Fruit fly (Drosophila melanogaster) whole organism, embryonic: ENCODE results near the gene CG43796.
A peak's percentile ranks its signal among the peaks of the same experiment; 100 is the strongest.

Experiments used
- CG10267 ChIP-seq: fragments of 200-800 bp; sonication (Bioruptor generic); optimal IDR thresholded peaks from 2 replicates; lab custom pipeline; 2018; ENCODE audit warnings: missing biosample characterization, mild to moderate bottlenecking, missing genetic modification characterization, moderate library complexity
- CG10654 ChIP-seq: fragments of 200-800 bp; sonication (Bioruptor generic); optimal IDR thresholded peaks from 2 replicates; lab custom pipeline; 2016; ENCODE audit warnings: missing biosample characterization, missing genetic modification characterization
- CG12942 ChIP-seq: fragments of 200-800 bp; sonication (Bioruptor generic); optimal IDR thresholded peaks from 3 replicates; lab custom pipeline; 2016; ENCODE audit warnings: missing biosample characterization, missing genetic modification characterization
- CG13624 ChIP-seq: fragments of 200-800 bp; sonication (Bioruptor generic); optimal IDR thresholded peaks from 2 replicates; lab custom pipeline; 2016; ENCODE audit warnings: missing biosample characterization, missing genetic modification characterization
- CG14860 ChIP-seq: fragments of 200-800 bp; sonication (Bioruptor generic); IDR thresholded peaks from 3 replicates; pipeline ENCODE4 v1.3.6; 2022; ENCODE audit warnings: missing biosample characterization, missing genetic modification characterization; ENCODE audit not compliant: partially characterized antibody
- CG1647 ChIP-seq: fragments of 200-800 bp; sonication (Bioruptor generic); optimal IDR thresholded peaks from 3 replicates; lab custom pipeline; 2016; ENCODE audit warnings: missing biosample characterization, missing genetic modification characterization
- CG17359 ChIP-seq: fragments of 200-800 bp; sonication (Bioruptor generic); optimal IDR thresholded peaks from 3 replicates; lab custom pipeline; 2018; ENCODE audit warnings: missing biosample characterization, mild to moderate bottlenecking, missing genetic modification characterization, moderate library complexity
- CG17802 ChIP-seq: fragments of 200-800 bp; sonication (Bioruptor generic); optimal IDR thresholded peaks from 2 replicates; lab custom pipeline; 2018; ENCODE audit warnings: missing biosample characterization, mild to moderate bottlenecking, missing genetic modification characterization, moderate library complexity
- CG17829 ChIP-seq: fragments of 200-800 bp; optimal IDR thresholded peaks from 2 replicates; lab custom pipeline; 2019; ENCODE audit warnings: missing biosample characterization, mild to moderate bottlenecking, missing genetic modification characterization, moderate library complexity
- CG2678 ChIP-seq: fragments of 200-800 bp; sonication (Bioruptor generic); optimal IDR thresholded peaks from 3 replicates; lab custom pipeline; 2019; ENCODE audit warnings: missing biosample characterization, mild to moderate bottlenecking, missing genetic modification characterization, moderate library complexity
- CG30431 ChIP-seq: fragments of 200-800 bp; sonication (Bioruptor generic); optimal IDR thresholded peaks from 2 replicates; lab custom pipeline; 2017; ENCODE audit warnings: missing biosample characterization, missing genetic modification characterization
- CG34224 ChIP-seq: fragments of 200-800 bp; sonication (Bioruptor generic); IDR thresholded peaks from 3 replicates; pipeline ENCODE4 v1.3.6; 2022; ENCODE audit warnings: missing biosample characterization, missing genetic modification characterization; ENCODE audit not compliant: partially characterized antibody
- CG4617 ChIP-seq: fragments of 200-800 bp; sonication (Bioruptor generic); optimal IDR thresholded peaks from 3 replicates; lab custom pipeline; 2016; ENCODE audit warnings: missing biosample characterization, missing genetic modification characterization, borderline replicate concordance
- CG6254 ChIP-seq: fragments of 200-800 bp; sonication (Bioruptor generic); optimal IDR thresholded peaks from 3 replicates; lab custom pipeline; 2017; ENCODE audit warnings: mild to moderate bottlenecking, missing biosample characterization, missing genetic modification reagents, missing genetic modification characterization
- CG7556 ChIP-seq: fragments of 200-800 bp; sonication (Bioruptor generic); optimal IDR thresholded peaks from 2 replicates; lab custom pipeline; 2017; ENCODE audit warnings: missing biosample characterization, mild to moderate bottlenecking, missing genetic modification characterization
- CG7839 ChIP-seq: fragments of 200-800 bp; sonication (Bioruptor generic); optimal IDR thresholded peaks from 3 replicates; lab custom pipeline; 2018; ENCODE audit warnings: missing biosample characterization, mild to moderate bottlenecking, missing genetic modification characterization, moderate library complexity
- CG8388 ChIP-seq: fragments of 200-800 bp; sonication (Bioruptor generic); optimal IDR thresholded peaks from 2 replicates; lab custom pipeline; 2019; ENCODE audit warnings: missing biosample characterization, mild to moderate bottlenecking, missing genetic modification characterization, moderate library complexity
- CG9437 ChIP-seq: fragments of 200-800 bp; sonication (Bioruptor generic); optimal IDR thresholded peaks from 2 replicates; lab custom pipeline; 2018; ENCODE audit warnings: missing biosample characterization, mild to moderate bottlenecking, missing genetic modification characterization
- CG9932 ChIP-seq: fragments of 200-800 bp; sonication (Bioruptor generic); IDR thresholded peaks from 2 replicates; pipeline ENCODE4 v1.3.6; 2022; ENCODE audit warnings: missing biosample characterization, missing genetic modification characterization
- Camta ChIP-seq: fragments of 200-800 bp; sonication (Bioruptor generic); optimal IDR thresholded peaks from 2 replicates; lab custom pipeline; 2016; ENCODE audit warnings: missing biosample characterization, missing genetic modification characterization
- Doc3 ChIP-seq: fragments of 200-800 bp; sonication (Bioruptor generic); IDR thresholded peaks from 3 replicates; pipeline ENCODE4 v1.3.6; 2022; ENCODE audit warnings: missing biosample characterization, missing genetic modification characterization; ENCODE audit not compliant: partially characterized antibody
- Dp ChIP-seq: fragments of 200-800 bp; sonication (Bioruptor generic); optimal IDR thresholded peaks from 2 replicates; lab custom pipeline; 2018; ENCODE audit warnings: missing biosample characterization, mild to moderate bottlenecking, missing genetic modification characterization, moderate library complexity
- Gsc ChIP-seq: fragments of 200-800 bp; sonication (Bioruptor generic); IDR thresholded peaks from 2 replicates; pipeline ENCODE4 v1.3.6; 2022; ENCODE audit warnings: missing biosample characterization, missing genetic modification characterization
- Gug ChIP-seq: fragments of 200-800 bp; sonication (Bioruptor generic); IDR thresholded peaks from 4 replicates; pipeline ENCODE4 v1.3.6; 2022; ENCODE audit warnings: missing biosample characterization, missing genetic modification characterization
- Hand ChIP-seq: fragments of 200-800 bp; sonication (Bioruptor generic); optimal IDR thresholded peaks from 2 replicates; lab custom pipeline; 2017; ENCODE audit warnings: mild to moderate bottlenecking, missing biosample characterization, missing genetic modification reagents, missing genetic modification characterization
- HmgD ChIP-seq: fragments of 200-800 bp; sonication (Bioruptor generic); optimal IDR thresholded peaks from 3 replicates; lab custom pipeline; 2016; ENCODE audit warnings: missing biosample characterization, missing genetic modification characterization
- HmgZ ChIP-seq: fragments of 200-800 bp; sonication (Bioruptor generic); optimal IDR thresholded peaks from 2 replicates; lab custom pipeline; 2018; ENCODE audit warnings: missing biosample characterization, mild to moderate bottlenecking, missing genetic modification characterization
- Hr3 ChIP-seq: fragments of 200-800 bp; sonication (Bioruptor generic); optimal IDR thresholded peaks from 3 replicates; lab custom pipeline; 2016; ENCODE audit warnings: missing biosample characterization, missing genetic modification characterization
- Mad ChIP-seq: fragments of 200-800 bp; sonication (Bioruptor generic); optimal IDR thresholded peaks from 2 replicates; lab custom pipeline; 2016; ENCODE audit warnings: missing biosample characterization, missing genetic modification characterization
- Med ChIP-seq: fragments of 200-800 bp; sonication (Bioruptor generic); peaks from one replicate; lab custom pipeline; 2016; ENCODE audit warnings: missing biosample characterization, missing genetic modification characterization, mild to moderate bottlenecking, inconsistent platforms, moderate library complexity
- Spps ChIP-seq: fragments of 200-800 bp; sonication (Bioruptor generic); optimal IDR thresholded peaks from 2 replicates; lab custom pipeline; 2018; ENCODE audit warnings: missing biosample characterization, mild to moderate bottlenecking, missing genetic modification characterization
- Tbp ChIP-seq: fragments of >200 bp; optimal IDR thresholded peaks from 2 replicates; lab custom pipeline; 2018; ENCODE audit warnings: missing biosample characterization, missing genetic modification characterization
- ac ChIP-seq: fragments of 200-800 bp; sonication (Bioruptor generic); optimal IDR thresholded peaks from 3 replicates; lab custom pipeline; 2017; ENCODE audit warnings: missing biosample characterization, mild to moderate bottlenecking, missing genetic modification characterization
- ap ChIP-seq: fragments of 200-800 bp; sonication (Bioruptor generic); IDR thresholded peaks from 2 replicates; pipeline ENCODE4 v1.3.6; 2022; ENCODE audit warnings: missing biosample characterization, missing genetic modification characterization
- bigmax ChIP-seq: fragments of 200-800 bp; sonication (Bioruptor generic); optimal IDR thresholded peaks from 2 replicates; lab custom pipeline; 2018; ENCODE audit warnings: missing biosample characterization, mild to moderate bottlenecking, missing genetic modification characterization
- eyg ChIP-seq: fragments of 200-800 bp; sonication (Bioruptor generic); optimal IDR thresholded peaks from 3 replicates; lab custom pipeline; 2016; ENCODE audit warnings: missing biosample characterization, missing genetic modification characterization
- fd3F ChIP-seq: fragments of 200-800 bp; sonication (Bioruptor generic); optimal IDR thresholded peaks from 2 replicates; lab custom pipeline; 2018; ENCODE audit warnings: missing biosample characterization, mild to moderate bottlenecking, missing genetic modification characterization, moderate library complexity
- kah ChIP-seq: fragments of 200-800 bp; sonication (Bioruptor generic); optimal IDR thresholded peaks from 2 replicates; lab custom pipeline; 2018; ENCODE audit warnings: missing biosample characterization, mild to moderate bottlenecking, missing genetic modification characterization
- knrl ChIP-seq: fragments of 200-800 bp; sonication (Bioruptor generic); IDR thresholded peaks from 3 replicates; pipeline ENCODE4 v1.3.6; 2022; ENCODE audit warnings: missing biosample characterization, missing genetic modification characterization; ENCODE audit not compliant: partially characterized antibody
- lab ChIP-seq: fragments of 200-800 bp; sonication (Bioruptor generic); optimal IDR thresholded peaks from 3 replicates; lab custom pipeline; 2017; ENCODE audit warnings: missing biosample characterization, missing genetic modification characterization, mild to moderate bottlenecking, moderate library complexity, missing genetic modification reagents
- luna ChIP-seq: fragments of 200-800 bp; sonication (Bioruptor generic); optimal IDR thresholded peaks from 2 replicates; lab custom pipeline; 2016; ENCODE audit warnings: missing biosample characterization, missing genetic modification characterization
- mirr ChIP-seq: fragments of 200-800 bp; sonication (Bioruptor generic); optimal IDR thresholded peaks from 3 replicates; lab custom pipeline; 2018; ENCODE audit warnings: missing biosample characterization, mild to moderate bottlenecking, missing genetic modification characterization
- p53 ChIP-seq: fragments of 200-800 bp; sonication (Bioruptor generic); optimal IDR thresholded peaks from 2 replicates; lab custom pipeline; 2016; ENCODE audit warnings: missing biosample characterization, missing genetic modification characterization
- pan ChIP-seq, 4 experiments: fragments of >200 bp in 3 of 4; fragments of 200-800 bp in 1 of 4; sonication (Bioruptor generic) in 1 of 4; optimal IDR thresholded peaks in 3 of 4; IDR thresholded peaks in 1 of 4; 2 replicates each; pipeline versions ENCODE4 v1.3.6 to Lab custom; 2017 to 2022; ENCODE audit warnings: missing biosample characterization in 2 of 4, missing genetic modification characterization in 2 of 4, mixed read lengths in 1 of 4
- pb ChIP-seq: fragments of 200-800 bp; sonication (Bioruptor generic); optimal IDR thresholded peaks from 3 replicates; lab custom pipeline; 2016; ENCODE audit warnings: missing biosample characterization, missing genetic modification characterization
- ro ChIP-seq: fragments of 200-800 bp; sonication (Bioruptor generic); IDR thresholded peaks from 2 replicates; pipeline ENCODE4 v1.3.6; 2022; ENCODE audit warnings: missing biosample characterization, missing genetic modification characterization
- row ChIP-seq: fragments of 200-800 bp; sonication (Bioruptor generic); IDR thresholded peaks from 3 replicates; pipeline ENCODE4 v1.3.6; 2022; ENCODE audit warnings: missing biosample characterization, missing genetic modification characterization
- stwl ChIP-seq: fragments of 200-800 bp; sonication (Bioruptor generic); optimal IDR thresholded peaks from 3 replicates; lab custom pipeline; 2018; ENCODE audit warnings: missing biosample characterization, mild to moderate bottlenecking, missing genetic modification characterization, moderate library complexity
- tx ChIP-seq: fragments of 200-800 bp; sonication (Bioruptor generic); optimal IDR thresholded peaks from 2 replicates; lab custom pipeline; 2016; ENCODE audit warnings: missing biosample characterization, missing genetic modification characterization

CG43796 gene

DNA sequence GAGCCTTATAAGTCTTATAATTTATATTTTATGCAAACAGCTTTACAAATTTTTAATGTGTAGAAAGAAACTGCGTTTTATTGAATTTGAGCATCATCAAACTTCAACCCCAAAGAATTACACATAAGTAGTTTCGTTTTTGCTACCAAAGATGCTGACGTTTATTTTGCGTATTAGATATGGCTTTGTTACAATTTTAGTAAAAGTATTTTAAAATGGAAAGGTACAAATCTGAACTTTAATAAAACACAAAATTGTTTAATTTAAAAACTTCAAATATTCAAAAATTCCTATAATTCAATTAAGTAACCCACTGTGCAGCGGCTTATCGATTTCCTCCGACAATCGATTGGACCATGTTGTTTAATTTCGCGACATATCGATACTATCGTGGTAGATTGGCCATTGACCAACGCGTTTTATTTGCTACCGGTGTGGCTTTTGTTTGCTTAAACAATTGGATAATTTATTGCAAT is 18.0 kb upstream of the CG43796 start, which contains the start of gene prg (continued):
- TF ChIP-seq CG17829, result peak; percentile 55
- TF ChIP-seq kah (GFP tag; lab: Kevin White, UChicago), result no peak
- TF ChIP-seq CG7839 (tag; lab: Kevin White, UChicago), result peak; percentile 79
- TF ChIP-seq ap (GFP tag; lab: Robert Waterston, UW), result peak; percentile 49; the same call in 1 of the 2 replicates
- TF ChIP-seq CG1647, result peak; percentile 31
- TF ChIP-seq CG30431 (GFP tag; lab: Kevin White, UChicago), result no peak
- TF ChIP-seq CG10267 (tag; lab: Kevin White, UChicago), result peak; percentile 71
- TF ChIP-seq CG34224 (GFP tag; lab: Robert Waterston, UW), result peak; percentile 99
- TF ChIP-seq Dp, result peak; percentile 59
- peak; percentile 79 for TF ChIP-seq lab (GFP tag; lab: Kevin White, UChicago)
- no peak for TF ChIP-seq CG6254 (GFP tag; lab: Kevin White, UChicago)
- TF ChIP-seq mirr (GFP tag; lab: Kevin White, UChicago), result peak; percentile 3
- TF ChIP-seq CG9437, result peak; percentile 36
- peak; percentile 49 for TF ChIP-seq luna (GFP tag; lab: Kevin White, UChicago)
- peak; percentile 36 for TF ChIP-seq CG10654
- TF ChIP-seq CG14860 (GFP tag; lab: Robert Waterston, UW), result peak; percentile 94
- no peak for TF ChIP-seq Spps (tag; lab: Kevin White, UChicago)
- TF ChIP-seq Mad (GFP tag; lab: Kevin White, UChicago), result peak; percentile 40
- TF ChIP-seq CG4617, result peak; percentile 57
- peak; percentile 76 for TF ChIP-seq stwl (tag; lab: Kevin White, UChicago)
- TF ChIP-seq HmgZ, result peak; percentile 69
- no peak for TF ChIP-seq p53 (GFP tag; lab: Kevin White, UChicago)
- peak; percentile 86 for TF ChIP-seq row (GFP tag; lab: Robert Waterston, UW)
- TF ChIP-seq HmgD, result no peak
- TF ChIP-seq Hr3 (GFP tag; lab: Kevin White, UChicago), result peak; percentile 58
- peak; percentile 66 for TF ChIP-seq CG13624 (GFP tag; lab: Kevin White, UChicago)
- TF ChIP-seq eyg, result peak; percentile 52
- peak; percentile 35 for TF ChIP-seq tx (GFP tag; lab: Kevin White, UChicago)
- peak; percentile 1 for TF ChIP-seq CG12942 (GFP tag; lab: Kevin White, UChicago)
- peak; percentile 51 for TF ChIP-seq Hand (GFP tag; lab: Kevin White, UChicago)
- TF ChIP-seq ac (GFP tag; lab: Kevin White, UChicago), result no peak
- TF ChIP-seq CG8388 (GFP tag; lab: Kevin White, UChicago), result peak; percentile 54
- TF ChIP-seq fd3F (GFP tag; lab: Kevin White, UChicago), result peak; percentile 53
- peak; percentile 94 for TF ChIP-seq Med (GFP tag; lab: Kevin White, UChicago)
- no peak for TF ChIP-seq ro
- TF ChIP-seq pb (GFP tag; lab: Kevin White, UChicago), result peak; percentile 51
- TF ChIP-seq CG9932 (GFP tag; lab: Robert Waterston, UW), result peak; percentile 71
- no peak for TF ChIP-seq pan (optimal IDR thresholded peaks at IDR 0.05; lab: Kevin White, UChicago)
- peak in 1 of 2 experiments; percentile 60 for TF ChIP-seq pan (GFP tag; optimal IDR thresholded peaks at IDR 0.05 in 1 of 2, IDR thresholded peaks at IDR 0.05 in 1 of 2)
- no peak for TF ChIP-seq Tbp
- TF ChIP-seq CG17802, result no peak
- peak; percentile 90 for TF ChIP-seq knrl (GFP tag; lab: Robert Waterston, UW)
- peak; percentile 77 for TF ChIP-seq CG2678 (tag; lab: Kevin White, UChicago)
- no peak for TF ChIP-seq Gsc (GFP tag; lab: Robert Waterston, UW)
- peak; percentile 10; the same call in 1 of the 4 replicates for TF ChIP-seq Gug
- TF ChIP-seq Camta, result peak; percentile 62
- TF ChIP-seq CG7556, result peak; percentile 70
- no peak for TF ChIP-seq bigmax (GFP tag; lab: Kevin White, UChicago)
- peak; percentile 54 for TF ChIP-seq CG17359 (tag; lab: Kevin White, UChicago)
- peak; percentile 98 for TF ChIP-seq Doc3 (GFP tag; lab: Robert Waterston, UW)
